Worm (Caenorhabditis elegans): ENCODE results near the gene Y75B8A.33.

Gene Y75B8A.33

DNA sequence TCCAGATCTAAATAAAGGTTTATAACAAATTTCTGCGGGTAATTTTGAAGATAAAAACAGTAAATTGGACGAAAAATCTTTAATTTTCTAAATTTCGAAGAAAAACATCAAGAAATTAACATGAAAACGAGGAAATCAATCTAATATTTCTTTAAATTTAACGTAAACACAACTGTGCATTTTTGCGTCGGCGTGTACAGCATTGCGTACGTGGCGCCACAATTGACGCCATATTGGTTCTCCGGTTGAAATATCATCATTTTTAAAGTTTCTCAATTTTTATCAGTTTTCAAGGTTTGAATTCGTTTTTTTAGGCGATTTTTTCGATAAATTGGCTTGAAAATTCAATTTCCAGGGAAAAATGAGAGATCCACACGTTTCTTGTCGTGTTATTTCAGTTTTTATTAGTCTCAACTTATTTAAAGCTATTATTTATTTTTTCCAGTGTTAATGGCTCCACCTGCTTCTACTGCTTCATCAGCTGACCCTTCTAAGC lies 2.9 kb upstream of the Y75B8A.33 start, which contains the start of gene rpt-6:
Gene rpt-6 (plus strand): TSS at position 446 of the 496 bp plus-strand sequence.
- TF ChIP-seq sea-1 (GFP tag; conservative IDR thresholded peaks at IDR 0.05) (no peak), ama-1 (optimal IDR thresholded peaks at IDR 0.05) (no peak), ets-7 (tag; optimal IDR thresholded peaks at IDR 0.05) (no peak), ceh-13 (GFP tag; optimal IDR thresholded peaks at IDR 0.05) (no peak), F13C5.2 (tag; optimal IDR thresholded peaks at IDR 0.05) (no peak), B0310.2 (tag; optimal IDR thresholded peaks at IDR 0.05) (no peak), flt-1 (GFP tag; IDR thresholded peaks at IDR 0.05) (no peak), tra-4 (tag; optimal IDR thresholded peaks at IDR 0.05) (no peak), aly-1 (tag; optimal IDR thresholded peaks at IDR 0.05) (no peak), hmbx-1 (tag; optimal IDR thresholded peaks at IDR 0.05) (no peak), scrt-1 (GFP tag; IDR thresholded peaks at IDR 0.05) (no peak), hnd-1 (tag; optimal IDR thresholded peaks at IDR 0.05) (no peak)

- TF ChIP-seq tra-4 (tag; optimal IDR thresholded peaks at IDR 0.05) (no peak), ets-7 (tag; optimal IDR thresholded peaks at IDR 0.05) (no peak), ceh-36 (tag; optimal IDR thresholded peaks at IDR 0.05) (no peak), F13C5.2 (tag; optimal IDR thresholded peaks at IDR 0.05) (no peak), ceh-13 (GFP tag; optimal IDR thresholded peaks at IDR 0.05) (no peak), flt-1 (GFP tag; IDR thresholded peaks at IDR 0.05) (no peak), scrt-1 (GFP tag; IDR thresholded peaks at IDR 0.05) (no peak), hnd-1 (tag; optimal IDR thresholded peaks at IDR 0.05) (no peak), pes-1 (GFP tag; IDR thresholded peaks at IDR 0.05) (no peak)
Measured at ce11 chrIII:12369476-12369875, 2.3 kb upstream of the Y75B8A.33 start.

DNA sequence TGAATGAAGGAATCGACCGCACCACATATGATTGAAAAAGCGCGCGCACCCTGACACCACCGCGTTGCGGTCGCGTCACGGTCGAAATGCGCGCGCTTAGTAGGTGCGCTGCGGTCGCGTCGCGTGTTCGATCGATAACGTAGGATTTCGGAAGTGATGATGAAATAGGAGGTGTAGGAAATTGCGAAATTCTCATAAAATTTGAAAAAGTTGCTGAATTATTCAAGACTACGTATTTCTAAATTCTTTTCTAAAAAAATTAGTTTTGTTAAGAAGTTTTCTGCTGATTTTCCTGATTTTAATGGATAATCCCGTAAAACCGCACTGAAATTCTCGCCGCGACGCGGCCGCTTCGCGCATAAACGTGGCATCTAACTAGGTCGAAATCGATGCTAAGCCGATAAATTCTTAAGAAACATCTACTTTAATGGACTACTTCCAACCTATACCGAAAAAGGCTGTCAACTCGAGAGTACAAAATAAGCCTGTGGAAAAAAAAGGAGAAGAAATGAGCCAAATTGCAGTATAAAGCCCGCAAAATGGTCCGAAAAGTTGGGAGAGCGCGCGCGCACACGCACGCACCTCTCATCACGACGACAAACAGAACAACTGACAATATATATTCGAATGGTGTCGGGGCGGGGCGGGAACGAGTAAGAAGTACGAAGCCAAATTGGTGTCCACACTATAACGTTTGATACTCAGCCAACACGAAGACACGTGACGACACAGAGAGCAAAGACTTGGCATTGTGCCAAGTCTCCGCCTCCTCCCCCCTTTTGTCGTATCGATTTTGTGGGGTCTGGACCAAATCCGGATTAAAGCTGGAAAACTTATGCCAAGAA lies 1.5 kb upstream of the Y75B8A.33 start, which contains the start of gene his-72:
Gene his-72 (minus strand): TSS at position 589 of the 845 bp plus-strand sequence.
- TF ChIP-seq pes-1 (GFP tag; IDR thresholded peaks at IDR 0.05), result peak; percentile 57; the same call in 1 of the 2 replicates
- no peak for TF ChIP-seq flt-1 (GFP tag; IDR thresholded peaks at IDR 0.05)
- TF ChIP-seq ceh-36 (tag; optimal IDR thresholded peaks at IDR 0.05), result peak; percentile 16
- TF ChIP-seq hmg-4 (GFP tag; optimal IDR thresholded peaks at IDR 0.05), result peak; percentile 55
- no peak for TF ChIP-seq hnd-1 (tag; optimal IDR thresholded peaks at IDR 0.05)
- TF ChIP-seq ceh-13 (GFP tag; optimal IDR thresholded peaks at IDR 0.05), result no peak
- TF ChIP-seq tra-4 (tag; optimal IDR thresholded peaks at IDR 0.05), result no peak
- peak; percentile 97 for TF ChIP-seq ama-1 (optimal IDR thresholded peaks at IDR 0.05)
- TF ChIP-seq tbx-11 (GFP tag; IDR thresholded peaks at IDR 0.05), result no peak
- TF ChIP-seq tbx-37 (GFP tag; conservative IDR thresholded peaks at IDR 0.05), result no peak
- peak; percentile 45 for TF ChIP-seq B0310.2 (tag; optimal IDR thresholded peaks at IDR 0.05)
- no peak for TF ChIP-seq ets-7 (tag; optimal IDR thresholded peaks at IDR 0.05)
- no peak for TF ChIP-seq sea-1 (GFP tag; conservative IDR thresholded peaks at IDR 0.05)
- no peak for TF ChIP-seq scrt-1 (GFP tag; IDR thresholded peaks at IDR 0.05)
- no peak for TF ChIP-seq aly-1 (tag; optimal IDR thresholded peaks at IDR 0.05)
- peak; percentile 14 for TF ChIP-seq F13C5.2 (tag; optimal IDR thresholded peaks at IDR 0.05)
- no peak for TF ChIP-seq hmbx-1 (tag; optimal IDR thresholded peaks at IDR 0.05)

DNA sequence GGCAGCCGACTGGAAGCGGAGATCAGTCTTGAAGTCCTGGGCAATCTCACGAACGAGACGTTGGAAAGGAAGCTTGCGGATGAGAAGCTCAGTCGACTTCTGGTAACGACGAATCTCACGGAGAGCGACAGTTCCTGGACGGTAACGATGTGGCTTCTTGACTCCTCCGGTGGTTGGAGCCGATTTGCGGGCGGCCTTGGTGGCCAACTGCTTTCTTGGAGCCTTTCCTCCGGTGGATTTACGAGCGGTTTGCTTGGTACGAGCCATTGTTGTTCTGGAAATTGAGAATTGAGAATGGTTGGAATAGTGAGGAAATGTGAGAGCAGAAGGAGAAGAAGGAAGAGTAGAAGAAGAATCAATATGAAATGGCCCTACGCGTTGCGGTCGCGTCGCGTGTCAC lies 718 bp upstream of the Y75B8A.33 start:
- no peak for TF ChIP-seq pes-1 (GFP tag; IDR thresholded peaks at IDR 0.05)
- no peak for TF ChIP-seq scrt-1 (GFP tag; IDR thresholded peaks at IDR 0.05)
- no peak for TF ChIP-seq B0310.2 (tag; optimal IDR thresholded peaks at IDR 0.05)

- no peak for TF ChIP-seq ceh-36 (tag; optimal IDR thresholded peaks at IDR 0.05)
- TF ChIP-seq F13C5.2 (tag; optimal IDR thresholded peaks at IDR 0.05), result no peak
- no peak for TF ChIP-seq ets-7 (tag; optimal IDR thresholded peaks at IDR 0.05)
- no peak for TF ChIP-seq hnd-1 (tag; optimal IDR thresholded peaks at IDR 0.05)
- TF ChIP-seq tra-4 (tag; optimal IDR thresholded peaks at IDR 0.05), result no peak
- no peak for TF ChIP-seq sea-1 (GFP tag; conservative IDR thresholded peaks at IDR 0.05)
- TF ChIP-seq flt-1 (GFP tag; IDR thresholded peaks at IDR 0.05), result no peak
Measured at ce11 chrIII:12359265-12359664, 7.9 kb downstream of the Y75B8A.33 start, which contains the start of gene Y75B8A.34. Gene Y75B8A.34, plus strand, starts transcription at chrIII:12359565.

ce11 chrIII:12358461-12358860 lies 8.7 kb downstream of the Y75B8A.33 start, which contains the start of gene Y75B8A.32:
Gene Y75B8A.32, minus strand, starts transcription at chrIII:12358561.
- TF ChIP-seq F13C5.2 (tag; optimal IDR thresholded peaks at IDR 0.05), result no peak
- no peak for TF ChIP-seq scrt-1 (GFP tag; IDR thresholded peaks at IDR 0.05)
- TF ChIP-seq B0310.2 (tag; optimal IDR thresholded peaks at IDR 0.05), result no peak
- no peak for TF ChIP-seq pes-1 (GFP tag; IDR thresholded peaks at IDR 0.05)
- no peak for TF ChIP-seq tbx-11 (GFP tag; IDR thresholded peaks at IDR 0.05)
- no peak for TF ChIP-seq tra-4 (tag; optimal IDR thresholded peaks at IDR 0.05)
- no peak for TF ChIP-seq hnd-1 (tag; optimal IDR thresholded peaks at IDR 0.05)
- no peak for TF ChIP-seq hmg-4 (GFP tag; optimal IDR thresholded peaks at IDR 0.05)
- TF ChIP-seq flt-1 (GFP tag; IDR thresholded peaks at IDR 0.05), result no peak
- no peak for TF ChIP-seq ceh-36 (tag; optimal IDR thresholded peaks at IDR 0.05)
- TF ChIP-seq aly-1 (tag; optimal IDR thresholded peaks at IDR 0.05), result no peak
- TF ChIP-seq sea-1 (GFP tag; conservative IDR thresholded peaks at IDR 0.05), result no peak
- no peak for TF ChIP-seq ets-7 (tag; optimal IDR thresholded peaks at IDR 0.05)
- TF ChIP-seq hmbx-1 (tag; optimal IDR thresholded peaks at IDR 0.05), result no peak

ce11 chrIII:12356588-12356987 lies 10.6 kb downstream of the Y75B8A.33 start:
- no peak for TF ChIP-seq F13C5.2 (tag; optimal IDR thresholded peaks at IDR 0.05)
- TF ChIP-seq pes-1 (GFP tag; IDR thresholded peaks at IDR 0.05), result no peak
- TF ChIP-seq hnd-1 (tag; optimal IDR thresholded peaks at IDR 0.05), result no peak
- TF ChIP-seq hmbx-1 (tag; optimal IDR thresholded peaks at IDR 0.05), result no peak
- TF ChIP-seq ama-1 (optimal IDR thresholded peaks at IDR 0.05), result no peak
- no peak for TF ChIP-seq tbx-11 (GFP tag; IDR thresholded peaks at IDR 0.05)
- no peak for TF ChIP-seq tra-4 (tag; optimal IDR thresholded peaks at IDR 0.05)
- no peak for TF ChIP-seq hmg-4 (GFP tag; optimal IDR thresholded peaks at IDR 0.05)
- no peak for TF ChIP-seq ets-7 (tag; optimal IDR thresholded peaks at IDR 0.05)
- TF ChIP-seq ceh-13 (GFP tag; optimal IDR thresholded peaks at IDR 0.05), result no peak
- no peak for TF ChIP-seq ceh-36 (tag; optimal IDR thresholded peaks at IDR 0.05)
- TF ChIP-seq flt-1 (GFP tag; IDR thresholded peaks at IDR 0.05), result no peak
- TF ChIP-seq scrt-1 (GFP tag; IDR thresholded peaks at IDR 0.05), result no peak
- no peak for TF ChIP-seq aly-1 (tag; optimal IDR thresholded peaks at IDR 0.05)
- TF ChIP-seq sea-1 (GFP tag; conservative IDR thresholded peaks at IDR 0.05), result no peak
- no peak for TF ChIP-seq tbx-37 (GFP tag; conservative IDR thresholded peaks at IDR 0.05)
- no peak for TF ChIP-seq B0310.2 (tag; optimal IDR thresholded peaks at IDR 0.05)
